Fruit fly (Drosophila melanogaster): Measurements from ENCODE around the gene CG7800.

DNA sequence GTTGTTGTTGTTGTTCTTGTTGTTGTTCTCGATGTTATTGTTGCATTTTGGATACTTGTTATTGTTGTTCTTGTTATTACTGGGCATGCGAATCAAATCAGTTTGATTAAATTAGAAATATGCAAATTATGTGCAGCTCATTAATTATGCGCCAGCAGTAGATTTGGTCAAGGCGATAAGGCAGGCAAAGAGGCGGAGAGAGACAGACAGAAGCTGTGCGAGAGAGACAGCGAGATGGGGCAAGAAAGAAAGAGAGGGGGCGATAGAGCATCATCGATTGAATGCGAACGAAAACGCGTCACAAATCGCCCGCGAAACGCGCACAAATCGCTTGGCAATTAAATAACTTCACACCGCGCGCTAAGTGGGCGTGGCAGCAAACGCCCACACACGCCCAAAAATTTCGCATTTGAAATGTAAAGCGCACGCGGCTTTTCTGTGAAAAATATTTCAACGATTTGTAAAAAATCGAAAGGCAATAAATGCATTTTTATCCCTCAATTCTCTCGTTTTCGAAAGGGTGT lies 5.4 kb downstream of the CG7800 start:
- no peak for TF ChIP-seq CG8159 (tag; optimal IDR thresholded peaks at IDR 0.05)
- no peak for TF ChIP-seq Pif1A (GFP tag; optimal IDR thresholded peaks at IDR 0.05)
- no peak for TF ChIP-seq Pif1B (GFP tag; optimal IDR thresholded peaks at IDR 0.05)
- TF ChIP-seq CG34367 (tag; optimal IDR thresholded peaks at IDR 0.05) = no peak
- TF ChIP-seq CG17806 (tag; optimal IDR thresholded peaks at IDR 0.05) = no peak
- no peak for TF ChIP-seq CG15710 (tag; optimal IDR thresholded peaks at IDR 0.05)
- no peak for TF ChIP-seq CG13204 (GFP tag; optimal IDR thresholded peaks at IDR 0.05)
- TF ChIP-seq CG8301 (tag; optimal IDR thresholded peaks at IDR 0.05) = no peak
- no peak for TF ChIP-seq CG4496 (GFP tag; IDR thresholded peaks at IDR 0.05)
- no peak for TF ChIP-seq EcR (GFP tag; optimal IDR thresholded peaks at IDR 0.05)
- TF ChIP-seq CG9948 (tag; optimal IDR thresholded peaks at IDR 0.05) = no peak
- no peak for TF ChIP-seq CG10348 (GFP tag; IDR thresholded peaks at IDR 0.05)

Data from whole organism, pupa.